Worm (Caenorhabditis elegans): Measurements from ENCODE around the gene mom-2.

mom-2 gene

DNA sequence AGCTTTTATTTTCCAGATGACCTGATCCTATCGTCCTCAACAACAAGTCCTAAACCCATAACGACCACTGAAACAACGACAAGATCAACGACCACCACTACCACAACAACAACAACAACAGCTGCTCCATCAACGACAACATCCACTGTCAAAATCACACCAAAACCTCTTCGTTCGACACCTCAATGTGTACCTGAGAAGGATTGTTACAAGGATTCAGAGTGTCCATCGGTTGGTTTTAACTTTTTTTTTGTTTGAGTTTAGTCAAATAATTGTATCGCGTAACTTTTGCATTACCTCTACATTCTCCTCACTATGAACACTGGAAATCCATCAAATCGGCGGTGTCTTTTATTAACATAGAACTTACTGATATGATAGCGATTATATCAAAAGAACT lies 24.3 kb downstream of the mom-2 start:
- TF ChIP-seq zim-3 (tag; optimal IDR thresholded peaks at IDR 0.05) (no peak), sea-2 (GFP tag; IDR thresholded peaks at IDR 0.05) (no peak), F39B2.1 (GFP tag; IDR thresholded peaks at IDR 0.05) (no peak), chd-7 (tag; optimal IDR thresholded peaks at IDR 0.05) (no peak), hmg-20 (GFP tag; IDR thresholded peaks at IDR 0.05) (no peak), Y56A3A.18 (GFP tag; IDR thresholded peaks at IDR 0.05) (no peak)

DNA sequence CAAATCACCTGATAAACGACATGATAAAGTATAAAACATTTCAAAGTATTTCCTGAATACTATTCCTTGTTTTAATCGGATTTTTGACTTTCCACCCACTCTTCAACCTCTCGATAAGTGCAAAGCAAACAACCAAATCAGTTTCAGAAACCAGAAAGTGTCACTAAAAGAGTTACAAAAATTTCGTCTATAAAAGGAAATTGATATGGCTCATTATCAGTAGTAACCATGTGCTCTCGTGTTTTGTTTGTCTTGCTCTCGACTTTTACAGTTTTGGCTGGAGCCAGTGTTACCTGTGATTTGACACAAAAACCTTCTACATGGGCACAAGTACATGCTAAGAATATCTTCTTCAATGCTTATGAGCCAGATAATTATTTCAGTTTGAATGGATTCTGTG lies 27.9 kb downstream of the mom-2 start, which contains the start of gene F52E1.14:
F52E1.14 (plus strand) TSS at position 207 of the 400 bp plus-strand sequence.
- TF ChIP-seq nhr-80 (tag; optimal IDR thresholded peaks at IDR 0.05) (peak; percentile 74), pha-4 (tag; optimal IDR thresholded peaks at IDR 0.05) (no peak), atf-7 (tag; optimal IDR thresholded peaks at IDR 0.05) (peak; percentile 37), tbp1 (GFP tag; optimal IDR thresholded peaks at IDR 0.05) (peak; percentile 0)

DNA sequence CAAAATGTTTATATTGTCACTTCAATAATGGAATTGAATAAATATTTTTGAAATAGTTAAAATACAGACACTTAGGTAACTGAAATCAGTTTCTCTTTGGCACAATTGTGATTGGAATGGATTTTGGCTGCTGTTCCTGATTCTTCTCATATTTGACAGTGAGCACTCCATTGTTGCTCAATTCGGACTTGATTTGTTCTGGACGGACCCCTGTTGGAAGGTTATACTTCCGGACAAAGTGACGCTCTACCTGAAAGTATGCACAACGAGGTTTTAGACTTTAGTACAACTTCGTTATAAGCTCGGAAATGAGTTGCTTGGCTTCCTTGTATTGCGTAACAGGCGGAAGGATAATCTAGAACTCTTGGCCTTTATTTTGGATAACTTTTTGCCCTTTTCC lies 29.0 kb downstream of the mom-2 start:
- TF ChIP-seq akir-1 (GFP tag; optimal IDR thresholded peaks at IDR 0.05) (no peak), K11D2.4 (GFP tag; IDR thresholded peaks at IDR 0.05) (no peak), nhr-90 (tag; optimal IDR thresholded peaks at IDR 0.05) (peak; percentile 70), cebp-2 (GFP tag; IDR thresholded peaks at IDR 0.05) (0 out of 2 replicates have a peak, but pooled peaks have one; percentile 23), aptf-2 (GFP tag; conservative IDR thresholded peaks at IDR 0.05) (no peak), bed-1 (GFP tag; IDR thresholded peaks at IDR 0.05) (0 out of 2 replicates have a peak, but pooled peaks have one; percentile 6), ceh-40 (GFP tag; IDR thresholded peaks at IDR 0.05) (peak; percentile 6; the same call in 1 of the 2 replicates), Y53G8AR.9 (GFP tag; conservative IDR thresholded peaks at IDR 0.05) (peak; percentile 68; the same call in 1 of the 2 replicates), Y56A3A.18 (GFP tag; IDR thresholded peaks at IDR 0.05) (peak; percentile 30; the same call in 1 of the 2 replicates), ztf-22 (GFP tag; optimal IDR thresholded peaks at IDR 0.05) (no peak), B0336.3 (GFP tag; IDR thresholded peaks at IDR 0.05) (peak; percentile 57; the same call in 1 of the 2 replicates)

DNA sequence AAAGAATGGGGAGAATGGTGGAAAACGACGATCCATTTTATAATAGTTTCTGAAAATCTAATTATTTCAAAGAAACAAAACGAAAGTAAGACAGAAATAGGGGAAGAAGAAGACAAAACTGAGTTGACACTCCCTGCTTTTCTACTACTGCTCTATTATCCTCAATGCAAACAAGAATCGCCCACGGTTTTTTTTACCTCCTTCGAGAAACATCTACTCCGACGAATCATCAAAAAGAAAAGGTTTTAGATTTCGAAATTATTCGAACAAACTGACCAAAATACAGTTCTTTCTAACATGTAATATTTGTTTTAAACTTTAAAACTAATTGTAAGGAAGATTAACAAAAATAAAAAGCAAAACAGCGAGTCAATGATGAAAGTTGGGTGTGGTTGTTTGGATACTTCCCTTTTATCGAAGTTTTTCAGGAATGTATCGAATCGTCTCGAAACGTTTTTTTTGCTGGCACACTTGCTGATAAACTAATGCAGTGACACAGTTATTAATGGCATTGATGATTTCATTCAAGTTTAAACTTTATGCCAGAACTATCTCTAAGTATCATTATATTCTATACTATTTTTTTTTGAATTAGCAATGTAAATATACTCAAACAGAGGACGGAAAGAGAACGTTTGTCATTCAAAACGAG lies 30.2 kb downstream of the mom-2 start, which contains the start of gene hsp-17:
hsp-17 (minus strand) TSS at position 51 of the 652 bp plus-strand sequence.
- TF ChIP-seq ama-1 (optimal IDR thresholded peaks at IDR 0.05) (no peak), ama-1 (GFP tag; optimal IDR thresholded peaks at IDR 0.05) (no peak), atf-7 (tag; optimal IDR thresholded peaks at IDR 0.05) (no peak), nhr-80 (tag; optimal IDR thresholded peaks at IDR 0.05) (peak; percentile 25)

DNA sequence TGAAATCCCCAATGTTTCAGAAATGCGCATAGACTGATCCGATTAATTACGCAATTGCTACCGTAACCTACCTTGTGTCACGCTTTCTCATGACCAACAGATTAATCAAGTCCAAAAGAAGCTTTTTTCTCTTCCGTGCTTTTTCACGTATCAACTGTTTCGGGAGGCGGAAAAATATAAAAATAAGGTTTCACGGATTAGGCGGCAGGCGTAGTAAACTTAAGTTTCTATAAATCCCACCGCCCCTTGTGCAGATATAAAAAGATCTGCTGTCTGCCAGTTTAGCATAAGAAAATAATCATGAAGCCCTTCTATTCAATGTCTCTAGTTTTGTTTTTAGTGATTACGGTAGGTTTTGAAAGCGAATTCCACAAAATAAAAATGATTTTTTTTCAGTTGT lies 31.3 kb downstream of the mom-2 start, which contains the start of gene gcy-7:
gcy-7 (plus strand) TSS at position 301 of the 400 bp plus-strand sequence.
- TF ChIP-seq lin-54 (GFP tag; optimal IDR thresholded peaks at IDR 0.05) (no peak), him-1 (tag; optimal IDR thresholded peaks at IDR 0.05) (no peak), egl-18 (GFP tag; IDR thresholded peaks at IDR 0.05) (no peak), hlh-12 (tag; optimal IDR thresholded peaks at IDR 0.05) (no peak), nfya-2 (GFP tag; IDR thresholded peaks at IDR 0.05) (no peak), ama-1 (optimal IDR thresholded peaks at IDR 0.05) (no peak), ama-1 (GFP tag; optimal IDR thresholded peaks at IDR 0.05) (no peak), somi-1 (GFP tag; optimal IDR thresholded peaks at IDR 0.05) (no peak), ztf-25 (GFP tag; IDR thresholded peaks at IDR 0.05) (no peak)

DNA sequence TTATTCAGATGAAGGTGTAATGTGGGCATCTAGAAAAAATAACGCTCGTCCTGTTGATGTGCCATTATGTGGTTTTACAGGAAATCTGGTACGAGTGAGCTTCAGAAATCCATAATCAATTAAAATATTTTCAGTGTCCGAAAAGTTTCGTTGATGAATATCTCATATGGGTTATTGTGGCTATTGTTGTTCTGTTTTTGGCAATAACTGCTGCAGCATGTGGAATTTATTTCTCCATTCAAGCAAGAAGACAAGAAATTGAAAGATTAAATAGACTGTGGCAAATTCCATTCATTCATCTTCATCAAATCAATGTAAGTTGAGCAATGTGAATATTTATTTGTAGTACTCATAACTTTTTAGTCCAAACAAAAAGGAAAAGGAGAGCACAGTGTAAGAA lies 33.5 kb downstream of the mom-2 start:
- no peak for TF ChIP-seq madf-8 (GFP tag; conservative IDR thresholded peaks at IDR 0.05)
- no peak for TF ChIP-seq D2030.7 (GFP tag; IDR thresholded peaks at IDR 0.05)
- TF ChIP-seq F23B12.7 (tag; optimal IDR thresholded peaks at IDR 0.05; ENCODE audit: insufficient read depth): no peak
- no peak for TF ChIP-seq ztf-18 (tag; optimal IDR thresholded peaks at IDR 0.05)
- TF ChIP-seq aptf-3 (GFP tag; IDR thresholded peaks at IDR 0.05): no peak
- TF ChIP-seq F10E7.11 (tag; optimal IDR thresholded peaks at IDR 0.05): no peak
- TF ChIP-seq cebp-1 (GFP tag; IDR thresholded peaks at IDR 0.05): no peak
- TF ChIP-seq cebp-1 (tag; optimal IDR thresholded peaks at IDR 0.05): no peak
- TF ChIP-seq atf-7 (tag; optimal IDR thresholded peaks at IDR 0.05): no peak
- TF ChIP-seq snpc-1.3 (tag; optimal IDR thresholded peaks at IDR 0.05; ENCODE audit: insufficient read depth): no peak
- no peak for TF ChIP-seq nhr-179 (tag; optimal IDR thresholded peaks at IDR 0.05)
- no peak for TF ChIP-seq F57A8.1 (GFP tag; optimal IDR thresholded peaks at IDR 0.05)
- no peak for TF ChIP-seq unc-130 (GFP tag; optimal IDR thresholded peaks at IDR 0.05)
- no peak for TF ChIP-seq aptf-2 (GFP tag; conservative IDR thresholded peaks at IDR 0.05)

Data from whole organism, young adult.